Fruit fly (Drosophila melanogaster) whole organism, embryonic: ENCODE measurements around the gene trus.
A peak's percentile ranks its signal among the peaks of the same experiment; 100 is the strongest.

Experiments
- Asciz ChIP-seq: fragments of 200-800 bp; sonication (Bioruptor generic); optimal IDR thresholded peaks from 2 replicates; lab custom pipeline; 2017; ENCODE audit warnings: missing biosample characterization, mild to moderate bottlenecking, missing genetic modification characterization, missing genetic modification reagents
- Bdp1 ChIP-seq: fragments of 200-800 bp; sonication (Bioruptor generic); optimal IDR thresholded peaks from 3 replicates; lab custom pipeline; 2016; ENCODE audit warnings: missing biosample characterization, missing genetic modification characterization
- Blimp-1 ChIP-seq: fragments of 200-800 bp; sonication (Bioruptor generic); optimal IDR thresholded peaks from 3 replicates; lab custom pipeline; 2018; ENCODE audit warnings: missing biosample characterization, missing genetic modification characterization, mild to moderate bottlenecking, moderate library complexity, missing genetic modification reagents
- CG10543 ChIP-seq: fragments of 200-800 bp; sonication (Bioruptor generic); optimal IDR thresholded peaks from 3 replicates; lab custom pipeline; 2017; ENCODE audit warnings: missing biosample characterization, mild to moderate bottlenecking, missing genetic modification characterization, moderate library complexity
- CG11696 ChIP-seq: fragments of 200-800 bp; sonication (Bioruptor generic); IDR thresholded peaks from 2 replicates; pipeline ENCODE4 v1.3.6; 2022; ENCODE audit warnings: missing biosample characterization, missing genetic modification characterization
- CG12236 ChIP-seq: fragments of 200-800 bp; sonication (Bioruptor generic); optimal IDR thresholded peaks from 2 replicates; lab custom pipeline; 2016; ENCODE audit warnings: missing biosample characterization, missing genetic modification characterization
- CG12769 ChIP-seq: fragments of 200-800 bp; sonication (Bioruptor generic); optimal IDR thresholded peaks from 2 replicates; lab custom pipeline; 2019; ENCODE audit warnings: missing biosample characterization, mild to moderate bottlenecking, missing genetic modification characterization, moderate library complexity
- CG13424 ChIP-seq: fragments of 200-800 bp; sonication (Bioruptor generic); optimal IDR thresholded peaks from 2 replicates; lab custom pipeline; 2019; ENCODE audit warnings: missing biosample characterization, mild to moderate bottlenecking, missing genetic modification characterization, moderate library complexity
- CG14050 ChIP-seq: fragments of 200-800 bp; sonication (Bioruptor generic); IDR thresholded peaks from 3 replicates; pipeline ENCODE4 v1.3.6; 2022; ENCODE audit warnings: missing biosample characterization, missing genetic modification characterization
- CG15479 ChIP-seq: fragments of 200-800 bp; sonication (Bioruptor generic); optimal IDR thresholded peaks from 3 replicates; lab custom pipeline; 2019; ENCODE audit warnings: missing biosample characterization, mild to moderate bottlenecking, missing genetic modification characterization, moderate library complexity
- CG1603 ChIP-seq: fragments of 200-800 bp; sonication (Bioruptor generic); optimal IDR thresholded peaks from 2 replicates; lab custom pipeline; 2019; ENCODE audit warnings: missing biosample characterization, mild to moderate bottlenecking, missing genetic modification characterization, moderate library complexity
- CG16863 ChIP-seq: fragments of 200-800 bp; sonication (Bioruptor generic); optimal IDR thresholded peaks from 3 replicates; lab custom pipeline; 2016; ENCODE audit warnings: missing biosample characterization, missing genetic modification characterization
- CG17328 ChIP-seq: fragments of 200-800 bp; sonication (Bioruptor generic); IDR thresholded peaks from 2 replicates; pipeline ENCODE4 v1.3.6; 2022; ENCODE audit warnings: missing biosample characterization, missing genetic modification characterization
- CG17829 ChIP-seq: fragments of 200-800 bp; optimal IDR thresholded peaks from 2 replicates; lab custom pipeline; 2019; ENCODE audit warnings: missing biosample characterization, mild to moderate bottlenecking, missing genetic modification characterization, moderate library complexity
- CG2712 ChIP-seq: fragments of 200-800 bp; optimal IDR thresholded peaks from 3 replicates; lab custom pipeline; 2019; ENCODE audit warnings: missing biosample characterization, mild to moderate bottlenecking, missing genetic modification characterization, moderate library complexity
- CG3065 ChIP-seq: fragments of 200-800 bp; sonication (Bioruptor generic); optimal IDR thresholded peaks from 2 replicates; lab custom pipeline; 2016; ENCODE audit warnings: missing biosample characterization, missing genetic modification characterization
- CG3281 ChIP-seq: fragments of 200-800 bp; sonication (Bioruptor generic); optimal IDR thresholded peaks from 3 replicates; lab custom pipeline; 2017; ENCODE audit warnings: missing biosample characterization, mild to moderate bottlenecking, missing genetic modification characterization
- CG43689 ChIP-seq: fragments of 200-800 bp; sonication (Bioruptor generic); IDR thresholded peaks from 2 replicates; pipeline ENCODE4 v1.3.6; 2022; ENCODE audit warnings: missing biosample characterization, missing genetic modification characterization
- CG6689 ChIP-seq: fragments of 200-800 bp; sonication (Bioruptor generic); IDR thresholded peaks from 2 replicates; pipeline ENCODE4 v1.3.6; 2022; ENCODE audit warnings: missing biosample characterization, missing genetic modification characterization
- CG7357 ChIP-seq: fragments of 200-800 bp; sonication (Bioruptor generic); IDR thresholded peaks from 3 replicates; pipeline ENCODE4 v1.3.6; 2022; ENCODE audit warnings: missing biosample characterization, missing genetic modification characterization
- CG8359 ChIP-seq: fragments of 200-800 bp; sonication (Bioruptor generic); optimal IDR thresholded peaks from 2 replicates; lab custom pipeline; 2017; ENCODE audit warnings: missing biosample characterization, mild to moderate bottlenecking, missing genetic modification characterization, borderline replicate concordance
- CG8924 ChIP-seq: fragments of 200-800 bp; optimal IDR thresholded peaks from 3 replicates; lab custom pipeline; 2019; ENCODE audit warnings: missing biosample characterization, mild to moderate bottlenecking, missing genetic modification characterization, moderate library complexity
- CG9215 ChIP-seq: fragments of 200-800 bp; sonication (Bioruptor generic); IDR thresholded peaks from 2 replicates; pipeline ENCODE4 v1.3.6; 2022; ENCODE audit warnings: missing biosample characterization, missing genetic modification characterization
- CoRest ChIP-seq: fragments of 200-800 bp; sonication (Bioruptor generic); optimal IDR thresholded peaks from 3 replicates; lab custom pipeline; 2018; ENCODE audit warnings: missing biosample characterization, mild to moderate bottlenecking, missing genetic modification characterization, moderate library complexity
- Drgx ChIP-seq: fragments of 200-800 bp; sonication (Bioruptor generic); IDR thresholded peaks from 2 replicates; pipeline ENCODE4 v1.3.6; 2022; ENCODE audit warnings: missing biosample characterization, missing genetic modification characterization
- Ets65A ChIP-seq: fragments of 200-800 bp; sonication (Bioruptor generic); peaks from one replicate; lab custom pipeline; 2016; ENCODE audit warnings: missing biosample characterization, missing genetic modification characterization
- H15 ChIP-seq: fragments of 200-800 bp; sonication (Bioruptor generic); IDR thresholded peaks from 3 replicates; pipeline ENCODE4 v1.3.6; 2022; ENCODE audit warnings: missing biosample characterization, missing genetic modification characterization
- H2.0 ChIP-seq: fragments of 200-800 bp; sonication (Bioruptor generic); IDR thresholded peaks from 2 replicates; pipeline ENCODE4 v1.3.6; 2022; ENCODE audit warnings: missing biosample characterization, missing genetic modification characterization
- Hr3 ChIP-seq: fragments of 200-800 bp; sonication (Bioruptor generic); optimal IDR thresholded peaks from 3 replicates; lab custom pipeline; 2016; ENCODE audit warnings: missing biosample characterization, missing genetic modification characterization
- Oli ChIP-seq: fragments of 200-800 bp; sonication (Bioruptor generic); optimal IDR thresholded peaks from 2 replicates; lab custom pipeline; 2018; ENCODE audit warnings: missing biosample characterization, mild to moderate bottlenecking, missing genetic modification characterization, moderate library complexity
- Ptx1 ChIP-seq: fragments of 200-800 bp; sonication (Bioruptor generic); IDR thresholded peaks from 2 replicates; pipeline ENCODE4 v1.3.6; 2022; ENCODE audit warnings: missing biosample characterization, missing genetic modification characterization
- Side ChIP-seq: fragments of 200-800 bp; sonication (Bioruptor generic); optimal IDR thresholded peaks from 2 replicates; lab custom pipeline; 2016; ENCODE audit warnings: missing biosample characterization, missing genetic modification characterization
- Xrp1 ChIP-seq: fragments of 200-800 bp; sonication (Bioruptor generic); IDR thresholded peaks from 2 replicates; pipeline ENCODE4 v1.3.6; 2022; ENCODE audit warnings: missing biosample characterization, missing genetic modification characterization
- az2 ChIP-seq: fragments of 200-800 bp; sonication (Bioruptor generic); optimal IDR thresholded peaks from 3 replicates; lab custom pipeline; 2016; ENCODE audit warnings: missing biosample characterization, missing genetic modification characterization
- bab2 ChIP-seq: fragments of 200-800 bp; sonication (Bioruptor generic); optimal IDR thresholded peaks from 2 replicates; lab custom pipeline; 2016; ENCODE audit warnings: missing biosample characterization, missing genetic modification characterization
- cg ChIP-seq: fragments of 200-800 bp; sonication (Bioruptor generic); optimal IDR thresholded peaks from 3 replicates; lab custom pipeline; 2019; ENCODE audit warnings: missing biosample characterization, mild to moderate bottlenecking, missing genetic modification characterization, moderate library complexity
- chif ChIP-seq, 2 experiments: fragments of 200-800 bp; sonication (Bioruptor generic); optimal IDR thresholded peaks; 3 replicates each; lab custom pipeline; 2016; ENCODE audit warnings: missing biosample characterization in 2 of 2, missing genetic modification characterization in 2 of 2
- disco-r ChIP-seq: fragments of 200-800 bp; sonication (Bioruptor generic); optimal IDR thresholded peaks from 2 replicates; lab custom pipeline; 2016; ENCODE audit warnings: missing biosample characterization, missing genetic modification characterization
- dpn ChIP-seq, 2 experiments: fragments of 200-800 bp; sonication (Bioruptor generic); optimal IDR thresholded peaks; 3 replicates each; lab custom pipeline; 2016; ENCODE audit warnings: missing biosample characterization in 2 of 2, missing genetic modification characterization in 2 of 2
- grau ChIP-seq: fragments of 200-800 bp; optimal IDR thresholded peaks from 3 replicates; lab custom pipeline; 2019; ENCODE audit warnings: missing biosample characterization, mild to moderate bottlenecking, missing genetic modification characterization, moderate library complexity
- her ChIP-seq: fragments of 200-800 bp; sonication (Bioruptor generic); optimal IDR thresholded peaks from 2 replicates; lab custom pipeline; 2016; ENCODE audit warnings: missing biosample characterization, missing genetic modification characterization
- hkb ChIP-seq, 2 experiments: fragments of 200-800 bp in 1 of 2; fragments of >200 bp in 1 of 2; sonication (Bioruptor generic) in 1 of 2; IDR thresholded peaks in 1 of 2; optimal IDR thresholded peaks in 1 of 2; 2 replicates each; pipeline versions ENCODE4 v1.3.6 to Lab custom; 2017 to 2022; ENCODE audit warnings: missing biosample characterization in 1 of 2, missing genetic modification characterization in 1 of 2
- nmo ChIP-seq: fragments of 200-800 bp; sonication (Bioruptor generic); optimal IDR thresholded peaks from 2 replicates; lab custom pipeline; 2018; ENCODE audit warnings: missing biosample characterization, mild to moderate bottlenecking, missing genetic modification characterization, moderate library complexity
- p53 ChIP-seq: fragments of 200-800 bp; sonication (Bioruptor generic); optimal IDR thresholded peaks from 2 replicates; lab custom pipeline; 2016; ENCODE audit warnings: missing biosample characterization, missing genetic modification characterization
- ranshi ChIP-seq: fragments of 200-800 bp; sonication (Bioruptor generic); IDR thresholded peaks from 2 replicates; pipeline ENCODE4 v1.3.6; 2022; ENCODE audit warnings: missing biosample characterization, missing genetic modification characterization
- sisA ChIP-seq: fragments of 200-800 bp; sonication (Bioruptor generic); IDR thresholded peaks from 2 replicates; pipeline ENCODE4 v1.3.6; 2022; ENCODE audit warnings: missing biosample characterization, missing genetic modification characterization
- slbo ChIP-seq: fragments of 200-800 bp; sonication (Bioruptor generic); IDR thresholded peaks from 2 replicates; pipeline ENCODE4 v1.3.6; 2022; ENCODE audit warnings: missing biosample characterization, missing genetic modification characterization
- sqz ChIP-seq: fragments of 200-800 bp; sonication (Bioruptor generic); optimal IDR thresholded peaks from 3 replicates; lab custom pipeline; 2018; ENCODE audit warnings: missing biosample characterization, mild to moderate bottlenecking, missing genetic modification characterization
- tap ChIP-seq: fragments of 200-800 bp; optimal IDR thresholded peaks from 3 replicates; lab custom pipeline; 2019; ENCODE audit warnings: missing biosample characterization, mild to moderate bottlenecking, missing genetic modification characterization, moderate library complexity
- vfl ChIP-seq: fragments of 200-800 bp; sonication (Bioruptor generic); optimal IDR thresholded peaks from 2 replicates; lab custom pipeline; 2016; ENCODE audit warnings: missing biosample characterization, missing genetic modification characterization
- wdn ChIP-seq: fragments of 200-800 bp; sonication (Bioruptor generic); IDR thresholded peaks from 2 replicates; pipeline ENCODE4 v1.3.6; 2022; ENCODE audit warnings: missing biosample characterization, missing genetic modification characterization

Gene trus

DNA sequence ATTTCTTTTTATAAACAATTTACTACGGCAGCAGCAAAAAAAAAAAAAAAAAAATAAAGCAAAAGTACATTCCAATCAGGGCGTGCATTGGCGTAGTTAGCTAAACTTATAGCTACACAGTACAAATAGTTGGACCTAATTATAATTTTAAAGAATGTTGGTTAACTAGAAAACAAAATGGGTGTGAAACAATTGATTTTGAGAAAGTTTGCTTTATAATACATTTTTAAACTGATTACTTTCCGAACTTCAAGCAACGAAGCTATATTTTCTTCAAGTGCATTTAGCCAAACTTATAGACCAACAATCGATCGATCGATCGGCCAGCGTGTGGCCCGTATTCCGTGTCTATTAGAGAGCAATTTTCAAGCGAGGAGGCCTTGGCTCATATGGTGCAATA lies 5.0 kb upstream of the trus start (continued):
- TF ChIP-seq CG10543 (GFP tag; lab: Kevin White, UChicago) (no peak), wdn (GFP tag; lab: Robert Waterston, UW) (no peak), H2.0 (GFP tag; lab: Robert Waterston, UW) (peak; percentile 43; the same call in 1 of the 2 replicates), CoRest (tag; lab: Kevin White, UChicago) (peak; percentile 40), CG13424 (tag; lab: Kevin White, UChicago) (peak; percentile 51), Xrp1 (GFP tag; lab: Robert Waterston, UW) (peak; percentile 45), sqz (GFP tag; lab: Kevin White, UChicago) (no peak), bab2 (GFP tag; lab: Kevin White, UChicago) (peak; percentile 29), dpn (GFP tag; optimal IDR thresholded peaks at IDR 0.05; lab: Kevin White, UChicago) (peak in 1 of 2 experiments; percentile 22), nmo (GFP tag; lab: Kevin White, UChicago) (peak; percentile 27), disco-r (GFP tag; lab: Kevin White, UChicago) (no peak), Hr3 (GFP tag; lab: Kevin White, UChicago) (peak; percentile 18), CG7357 (0 out of 3 replicates have a peak, but pooled peaks have one; percentile 7), CG9215 (GFP tag; lab: Robert Waterston, UW) (no peak), CG8359 (GFP tag; lab: Kevin White, UChicago) (no peak), Ptx1 (GFP tag; lab: Robert Waterston, UW) (peak; percentile 56), p53 (GFP tag; lab: Kevin White, UChicago) (no peak), Drgx (peak; percentile 13; the same call in 1 of the 2 replicates), CG3065 (GFP tag; lab: Kevin White, UChicago) (no peak), CG43689 (GFP tag; lab: Robert Waterston, UW) (no peak), H15 (GFP tag; lab: Robert Waterston, UW) (no peak), sisA (GFP tag; lab: Robert Waterston, UW) (0 out of 2 replicates have a peak, but pooled peaks have one; percentile 31), Asciz (GFP tag; lab: Kevin White, UChicago) (peak; percentile 21), CG11696 (GFP tag; lab: Robert Waterston, UW) (no peak), CG14050 (GFP tag; lab: Robert Waterston, UW) (peak; percentile 41; the same call in 2 of the 3 replicates), CG15479 (GFP tag; lab: Kevin White, UChicago) (no peak), cg (no peak), vfl (GFP tag; lab: Kevin White, UChicago) (no peak), tap (tag; lab: Kevin White, UChicago) (peak; percentile 57), grau (peak; percentile 52), CG8924 (tag; lab: Kevin White, UChicago) (peak; percentile 5), hkb (optimal IDR thresholded peaks at IDR 0.05; lab: Kevin White, UChicago) (no peak), hkb (GFP tag; IDR thresholded peaks at IDR 0.05; lab: Robert Waterston, UW) (peak; percentile 62), her (GFP tag; lab: Kevin White, UChicago) (no peak), Side (no peak), az2 (GFP tag; lab: Kevin White, UChicago) (peak; percentile 36), CG12236 (no peak), CG17328 (GFP tag; lab: Robert Waterston, UW) (peak; percentile 47; the same call in 1 of the 2 replicates), Oli (tag; lab: Kevin White, UChicago) (peak; percentile 58), CG1603 (tag; lab: Kevin White, UChicago) (peak; percentile 51), CG3281 (GFP tag; lab: Kevin White, UChicago) (peak; percentile 14), Bdp1 (GFP tag; lab: Kevin White, UChicago) (no peak), CG17829 (tag; lab: Kevin White, UChicago) (peak; percentile 9), chif (GFP tag; optimal IDR thresholded peaks at IDR 0.05; lab: Kevin White, UChicago) (peak in 1 of 2 experiments; percentile 16), CG16863 (GFP tag; lab: Kevin White, UChicago) (peak; percentile 25), Blimp-1 (GFP tag; lab: Kevin White, UChicago) (peak; percentile 38), ranshi (GFP tag; lab: Robert Waterston, UW) (peak; percentile 50; the same call in 1 of the 2 replicates), slbo (peak; percentile 40; the same call in 1 of the 2 replicates), CG6689 (GFP tag; lab: Robert Waterston, UW) (0 out of 2 replicates have a peak, but pooled peaks have one; percentile 8), CG2712 (tag; lab: Kevin White, UChicago) (peak; percentile 29), CG12769 (tag; lab: Kevin White, UChicago) (peak; percentile 43), Ets65A (GFP tag; lab: Kevin White, UChicago) (peak; percentile 49)
